Worm (Caenorhabditis elegans) whole organism, L1 larva: Measurements from ENCODE around the gene mes-1.

Experiments
- C04F5.9 ChIP-seq: sonication (generic microtip); optimal IDR thresholded peaks from 2 replicates; lab custom pipeline; 2016; ENCODE audit warnings: missing genetic modification characterization, missing compliant biosample characterization
- C16A3.4 ChIP-seq: fragments of 150-350 bp; optimal IDR thresholded peaks from 2 replicates; lab custom pipeline; 2014; ENCODE audit warnings: missing biosample characterization, missing genetic modification characterization
- C34B4.2 ChIP-seq: sonication (generic microtip); optimal IDR thresholded peaks from 2 replicates; lab custom pipeline; 2017; ENCODE audit warnings: mild to moderate bottlenecking, missing genetic modification characterization, missing compliant biosample characterization
- F16B12.6 ChIP-seq: fragments of 150-350 bp; optimal IDR thresholded peaks from 2 replicates; lab custom pipeline; 2014; ENCODE audit warnings: missing biosample characterization, missing genetic modification characterization
- Y116A8C.19 ChIP-seq: sonication (generic microtip); optimal IDR thresholded peaks from 2 replicates; lab custom pipeline; 2016; ENCODE audit warnings: missing compliant biosample characterization, missing genetic modification characterization, borderline replicate concordance
- ama-1 ChIP-seq: fragments of 150-350 bp; optimal IDR thresholded peaks from 2 replicates; lab custom pipeline; 2014
- ceh-8 ChIP-seq: fragments of 200-800 bp; sonication (Bioruptor generic); optimal IDR thresholded peaks from 2 replicates; lab custom pipeline; 2018; ENCODE audit warnings: mild to moderate bottlenecking, missing genetic modification characterization, moderate library complexity, missing compliant biosample characterization
- ceh-82 ChIP-seq, 3 experiments: fragments of 150-350 bp in 1 of 3; sonication (generic microtip) in 2 of 3; optimal IDR thresholded peaks; 2 replicates each; lab custom pipeline; 2014 to 2017; ENCODE audit warnings: missing biosample characterization in 3 of 3, missing genetic modification characterization in 3 of 3
- ces-1 ChIP-seq: fragments of 150-350 bp; optimal IDR thresholded peaks from 2 replicates; lab custom pipeline; 2014; ENCODE audit warnings: missing biosample characterization, missing genetic modification reagents, missing genetic modification characterization
- dpl-1 ChIP-seq, 3 experiments: fragments of 150-350 bp in 2 of 3; sonication (generic microtip) in 1 of 3; optimal IDR thresholded peaks; 2 replicates each; lab custom pipeline; 2014 to 2017; ENCODE audit warnings: missing biosample characterization in 3 of 3, missing genetic modification characterization in 3 of 3, missing genetic modification reagents in 3 of 3
- dsc-1 ChIP-seq: sonication (generic microtip); optimal IDR thresholded peaks from 2 replicates; lab custom pipeline; 2016; ENCODE audit warnings: mild to moderate bottlenecking, missing genetic modification characterization, missing compliant biosample characterization
- efl-1 ChIP-seq, 4 experiments: fragments of 150-350 bp; optimal IDR thresholded peaks in 3 of 4; peaks in 1 of 4; 1 replicate in 1 of 4; 2 replicates in 3 of 4; lab custom pipeline; 2014; ENCODE audit warnings: missing biosample characterization in 2 of 4, missing genetic modification characterization in 2 of 4, missing genetic modification reagents in 2 of 4
- efl-3 ChIP-seq: fragments of 200-800 bp; sonication (Bioruptor generic); optimal IDR thresholded peaks from 2 replicates; lab custom pipeline; 2018; ENCODE audit warnings: mild to moderate bottlenecking, missing genetic modification characterization, missing compliant biosample characterization
- egl-13 ChIP-seq: sonication (generic microtip); optimal IDR thresholded peaks from 2 replicates; lab custom pipeline; 2016; ENCODE audit warnings: missing genotype, missing genetic modification reagents, missing genetic modification characterization, missing compliant biosample characterization
- elt-3 ChIP-seq, 6 experiments: fragments of 150-350 bp in 1 of 6; sonication (generic microtip); optimal IDR thresholded peaks; 2 replicates each; lab custom pipeline; 2017 to 2018; ENCODE audit warnings: missing biosample characterization in 6 of 6, missing genetic modification characterization in 6 of 6, inconsistent platforms in 1 of 6
- ets-5 ChIP-seq: fragments of 200-800 bp; sonication (Bioruptor generic); IDR thresholded peaks from 2 replicates; pipeline ENCODE4 v1.3.6; 2022; ENCODE audit warnings: missing genetic modification characterization, missing compliant biosample characterization
- fkh-10 ChIP-seq: sonication (generic microtip); optimal IDR thresholded peaks from 2 replicates; lab custom pipeline; 2017; ENCODE audit warnings: missing biosample characterization, missing genetic modification reagents, missing genetic modification characterization
- grh-1 ChIP-seq: fragments of 200-800 bp; sonication (Bioruptor generic); IDR thresholded peaks from 2 replicates; pipeline ENCODE4 v1.3.6; 2022; ENCODE audit warnings: missing genetic modification reagents, missing genetic modification characterization, missing compliant biosample characterization
- hlh-17 ChIP-seq: fragments of 200-800 bp; sonication (Bioruptor generic); optimal IDR thresholded peaks from 2 replicates; lab custom pipeline; 2018; ENCODE audit warnings: missing genetic modification characterization, mild to moderate bottlenecking, missing compliant biosample characterization, moderate library complexity, borderline replicate concordance
- hpl-2 ChIP-seq: fragments of 150-350 bp; optimal IDR thresholded peaks from 2 replicates; lab custom pipeline; 2014; ENCODE audit warnings: missing biosample characterization, missing genetic modification reagents, missing genetic modification characterization
- irx-1 ChIP-seq: sonication (generic microtip); optimal IDR thresholded peaks from 2 replicates; lab custom pipeline; 2016; ENCODE audit warnings: missing genetic modification characterization, missing compliant biosample characterization
- lin-13 ChIP-seq: fragments of 150-350 bp; optimal IDR thresholded peaks from 2 replicates; lab custom pipeline; 2014; ENCODE audit warnings: missing biosample characterization, missing genetic modification reagents, missing genetic modification characterization
- lin-15B ChIP-seq: fragments of 150-350 bp; sonication (generic microtip); optimal IDR thresholded peaks from 3 replicates; lab custom pipeline; 2014; ENCODE audit warnings: missing biosample characterization, missing genetic modification characterization
- lir-3 ChIP-seq: sonication (generic microtip); optimal IDR thresholded peaks from 2 replicates; lab custom pipeline; 2016; ENCODE audit warnings: mild to moderate bottlenecking, missing genetic modification characterization, moderate library complexity, missing compliant biosample characterization; ENCODE audit not compliant: poor library complexity
- lsy-2 ChIP-seq, 2 experiments: fragments of 150-350 bp; optimal IDR thresholded peaks; 2 replicates each; lab custom pipeline; 2014; ENCODE audit warnings: missing biosample characterization in 2 of 2, missing genetic modification characterization in 2 of 2
- mab-9 ChIP-seq: fragments of 200-800 bp; sonication (Bioruptor generic); IDR thresholded peaks from 2 replicates; pipeline ENCODE4 v1.3.6; 2022; ENCODE audit warnings: missing genetic modification reagents, missing genetic modification characterization, missing compliant biosample characterization
- mef-2 ChIP-seq: fragments of 150-350 bp; optimal IDR thresholded peaks from 2 replicates; lab custom pipeline; 2014; ENCODE audit warnings: missing biosample characterization, missing genetic modification characterization
- mep-1 ChIP-seq: fragments of 150-350 bp; optimal IDR thresholded peaks from 2 replicates; lab custom pipeline; 2014; ENCODE audit warnings: missing biosample characterization, missing genetic modification characterization
- nhr-12 ChIP-seq: sonication (generic microtip); optimal IDR thresholded peaks from 2 replicates; lab custom pipeline; 2017; ENCODE audit warnings: missing biosample characterization, missing genetic modification characterization
- nhr-28 ChIP-seq: fragments of 150-350 bp; optimal IDR thresholded peaks from 2 replicates; lab custom pipeline; 2014; ENCODE audit warnings: missing biosample characterization, missing genetic modification characterization
- nhr-47 ChIP-seq: sonication (generic microtip); optimal IDR thresholded peaks from 2 replicates; lab custom pipeline; 2016; ENCODE audit warnings: mild to moderate bottlenecking, missing genetic modification characterization, moderate library complexity, missing compliant biosample characterization
- nhr-76 ChIP-seq: sonication (generic microtip); optimal IDR thresholded peaks from 2 replicates; lab custom pipeline; 2017; ENCODE audit warnings: missing biosample characterization, missing genetic modification characterization
- nhr-77 ChIP-seq: fragments of 150-350 bp; optimal IDR thresholded peaks from 2 replicates; lab custom pipeline; 2014; ENCODE audit warnings: missing biosample characterization, missing genetic modification characterization
- nhr-84 ChIP-seq: sonication (generic microtip); optimal IDR thresholded peaks from 2 replicates; lab custom pipeline; 2017; ENCODE audit warnings: missing biosample characterization, missing genetic modification characterization
- nhr-85 ChIP-seq: sonication (generic microtip); peaks from one replicate; lab custom pipeline; 2016; ENCODE audit warnings: missing genetic modification characterization, inconsistent platforms, missing compliant biosample characterization
- pqm-1 ChIP-seq: sonication (generic microtip); optimal IDR thresholded peaks from 3 replicates; lab custom pipeline; 2017; ENCODE audit warnings: missing biosample characterization, missing genetic modification characterization
- snpc-4 ChIP-seq: fragments of 150-350 bp; optimal IDR thresholded peaks from 2 replicates; lab custom pipeline; 2014; ENCODE audit warnings: missing biosample characterization, missing genetic modification characterization
- snu-23 ChIP-seq: sonication (generic microtip); optimal IDR thresholded peaks from 2 replicates; lab custom pipeline; 2016; ENCODE audit warnings: missing genetic modification characterization, missing compliant biosample characterization
- sptf-1 ChIP-seq: fragments of 150-350 bp; optimal IDR thresholded peaks from 2 replicates; lab custom pipeline; 2014; ENCODE audit warnings: missing biosample characterization, missing genetic modification characterization
- sup-37 ChIP-seq: fragments of 200-800 bp; sonication (Bioruptor generic); optimal IDR thresholded peaks from 2 replicates; lab custom pipeline; 2018; ENCODE audit warnings: mild to moderate bottlenecking, missing genetic modification characterization, missing compliant biosample characterization
- unc-30 ChIP-seq: sonication (generic microtip); optimal IDR thresholded peaks from 2 replicates; lab custom pipeline; 2017; ENCODE audit warnings: missing biosample characterization, missing genetic modification characterization
- unc-62 ChIP-seq: fragments of 150-350 bp; optimal IDR thresholded peaks from 2 replicates; lab custom pipeline; 2014; ENCODE audit warnings: missing biosample characterization, missing genetic modification reagents, missing genetic modification characterization
- xbp-1 ChIP-seq: sonication (generic microtip); optimal IDR thresholded peaks from 2 replicates; lab custom pipeline; 2016; ENCODE audit warnings: missing genetic modification characterization, missing compliant biosample characterization
- ztf-4 ChIP-seq: fragments of 150-350 bp; optimal IDR thresholded peaks from 2 replicates; lab custom pipeline; 2014; ENCODE audit warnings: missing biosample characterization, missing genetic modification characterization

mes-1 gene

DNA sequence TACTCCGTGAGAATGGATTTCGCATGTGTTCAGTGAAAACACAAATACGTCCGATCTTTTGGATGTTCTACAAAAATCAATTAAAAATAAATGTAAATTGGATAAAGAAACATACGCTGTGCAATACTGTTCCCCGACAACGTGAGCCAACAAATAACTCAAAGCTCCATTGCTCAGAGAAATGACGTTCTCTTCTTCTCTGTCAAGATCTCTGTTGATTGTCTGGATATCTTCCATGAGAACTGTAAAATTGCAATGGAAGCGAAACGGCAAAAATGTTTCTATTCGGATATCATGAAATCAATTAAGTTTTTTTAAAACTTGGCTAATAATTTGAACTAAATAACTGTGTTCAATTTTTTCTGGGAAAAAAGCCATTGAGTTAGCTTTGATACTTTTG lies 39.4 kb downstream of the mes-1 start:
- no peak for TF ChIP-seq nhr-12
- TF ChIP-seq mep-1 = no peak
- no peak for TF ChIP-seq elt-3 (tag; optimal IDR thresholded peaks at IDR 0.05; lab: Kevin White, UChicago)

DNA sequence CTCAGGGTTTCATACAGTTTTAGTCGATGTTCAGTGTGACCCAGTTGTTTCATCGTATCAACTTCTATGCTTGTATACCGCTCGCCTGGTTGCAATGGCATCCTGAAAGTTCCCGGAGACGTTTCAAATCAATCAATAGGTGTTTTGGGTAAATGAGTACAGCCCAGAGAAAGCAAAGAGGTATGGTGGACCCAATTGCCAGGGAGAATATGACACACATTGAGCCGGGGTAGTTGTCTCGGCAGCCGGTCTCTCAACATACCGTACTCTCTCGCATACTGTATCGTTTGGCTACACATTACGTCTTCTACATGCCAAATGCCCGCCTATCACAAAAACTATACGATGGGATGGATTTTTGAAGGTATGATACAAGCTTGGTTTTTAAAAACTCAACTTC lies 40.8 kb downstream of the mes-1 start, which contains the start of gene Y62H9A.9:
Gene Y62H9A.9 (minus strand): TSS at position 101 of the 400 bp plus-strand sequence.
- TF ChIP-seq ceh-82 (tag; optimal IDR thresholded peaks at IDR 0.05; lab: Kevin White, UChicago) (no peak), nhr-76 (no peak), efl-3 (GFP tag; lab: Kevin White, UChicago) (no peak), F16B12.6 (tag; lab: Kevin White, UChicago) (no peak), ets-5 (GFP tag; lab: Robert Waterston, UW) (0 out of 2 replicates have a peak, but pooled peaks have one; percentile 48), snpc-4 (tag; lab: Kevin White, UChicago) (no peak)

DNA sequence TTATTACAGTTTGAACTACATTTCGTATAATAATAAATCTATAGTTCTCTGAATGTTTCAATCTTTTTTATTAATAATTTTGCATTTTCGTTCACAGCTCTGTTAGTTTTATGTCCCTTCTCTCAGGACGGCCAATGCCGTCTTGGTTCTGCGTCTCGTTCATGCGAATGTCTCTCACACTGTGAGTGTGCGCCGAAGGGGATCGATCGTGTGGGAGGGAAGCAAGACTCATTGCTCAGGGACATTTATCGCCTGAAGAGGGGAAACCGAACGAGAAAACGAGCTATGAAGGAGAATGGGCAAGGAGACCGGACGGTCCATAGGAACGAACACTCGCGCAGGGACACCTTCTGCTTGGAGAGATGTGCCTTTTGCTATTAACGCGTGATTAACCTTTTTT lies 41.8 kb downstream of the mes-1 start:
- TF ChIP-seq C04F5.9 (no peak), C34B4.2 (tag; lab: Kevin White, UChicago) (no peak), nhr-76 (no peak), mef-2 (tag; lab: Kevin White, UChicago) (no peak), unc-62 (no peak), snpc-4 (tag; lab: Kevin White, UChicago) (no peak), sptf-1 (tag; lab: Kevin White, UChicago) (no peak), ces-1 (GFP tag; lab: Kevin White, UChicago) (no peak), nhr-28 (tag; lab: Kevin White, UChicago) (no peak), grh-1 (no peak), Y116A8C.19 (tag; lab: Kevin White, UChicago) (no peak), elt-3 (tag; optimal IDR thresholded peaks at IDR 0.05; lab: Kevin White, UChicago) (no peak), efl-1 (optimal IDR thresholded peaks at IDR 0.05; lab: Kevin White, UChicago) (peak in 1 of 2 experiments; percentile 0), efl-1 (GFP tag; optimal IDR thresholded peaks at IDR 0.05 in 1 of 2; lab: Kevin White, UChicago) (no peak), ztf-4 (tag; lab: Kevin White, UChicago) (no peak), nhr-47 (tag; lab: Kevin White, UChicago) (peak; percentile 41), snu-23 (GFP tag; lab: Kevin White, UChicago) (no peak), dpl-1 (GFP tag; optimal IDR thresholded peaks at IDR 0.05; lab: Kevin White, UChicago) (no peak), lin-15B (tag; lab: Kevin White, UChicago) (no peak), nhr-85 (tag; lab: Kevin White, UChicago) (no peak), ceh-82 (tag; optimal IDR thresholded peaks at IDR 0.05; lab: Kevin White, UChicago) (peak in 1 of 3 experiments; percentile 18), lir-3 (no peak), dsc-1 (tag; lab: Kevin White, UChicago) (peak; percentile 47), ama-1 (lab: Kevin White, UChicago) (no peak), lin-13 (no peak), hlh-17 (no peak), fkh-10 (GFP tag; lab: Kevin White, UChicago) (peak; percentile 15)
- TF ChIP-seq, all 84 proteins: peak for 5

DNA sequence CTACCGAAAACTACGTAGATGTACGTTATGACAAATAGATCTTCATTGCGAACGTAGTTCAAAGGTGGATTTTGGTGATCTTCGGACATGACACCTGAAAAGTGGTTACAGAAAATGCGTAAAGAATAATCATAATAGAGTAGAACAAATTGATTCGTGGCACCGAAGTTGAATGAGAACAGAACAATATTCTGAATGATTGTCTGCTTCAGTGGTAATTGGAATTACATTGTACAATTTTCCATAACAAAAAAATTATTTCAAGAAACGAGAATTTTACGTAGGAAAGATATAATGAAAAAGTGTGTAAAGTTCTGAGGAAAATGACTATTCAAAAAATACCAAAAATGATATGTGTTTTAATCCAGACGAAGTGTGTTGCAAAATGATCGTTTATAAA lies 45.4 kb downstream of the mes-1 start, which contains the start of gene Y62H9A.10:
Gene Y62H9A.10 (minus strand): TSS at position 101 of the 400 bp plus-strand sequence.
- TF ChIP-seq xbp-1 (tag; lab: Kevin White, UChicago) = no peak
- TF ChIP-seq pqm-1 = no peak
- no peak for TF ChIP-seq nhr-28 (tag; lab: Kevin White, UChicago)

DNA sequence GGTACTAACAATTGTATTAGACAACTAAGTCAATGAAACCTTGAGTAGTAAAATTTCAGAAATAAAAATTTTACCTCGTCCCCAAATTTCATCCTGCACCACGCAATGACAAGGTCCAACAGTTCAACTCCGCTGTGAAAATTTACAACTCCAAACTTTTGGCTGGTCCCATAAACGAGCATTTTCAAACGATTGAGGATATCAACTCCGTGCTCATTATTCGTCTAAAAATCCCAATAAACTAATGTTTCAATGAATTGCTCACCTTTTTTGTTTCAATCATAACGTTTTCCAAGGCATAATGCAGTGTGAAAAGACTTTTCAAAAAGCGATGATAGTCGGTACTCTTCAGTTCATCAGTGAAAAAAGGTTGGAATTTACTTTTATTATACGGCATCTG lies 49.3 kb downstream of the mes-1 start:
- TF ChIP-seq mab-9 (GFP tag; lab: Robert Waterston, UW) = no peak
- TF ChIP-seq mef-2 (tag; lab: Kevin White, UChicago) = no peak
- TF ChIP-seq mep-1 = no peak
- TF ChIP-seq ceh-8 = no peak
- no peak for TF ChIP-seq C16A3.4 (tag; lab: Kevin White, UChicago)
- TF ChIP-seq egl-13 = no peak
- TF ChIP-seq hpl-2 (GFP tag; lab: Kevin White, UChicago) = no peak
- no peak for TF ChIP-seq nhr-84 (tag; lab: Kevin White, UChicago)
- no peak for TF ChIP-seq irx-1 (tag; lab: Kevin White, UChicago)
- no peak for TF ChIP-seq C04F5.9
- no peak for TF ChIP-seq nhr-77
- TF ChIP-seq lsy-2 (tag; optimal IDR thresholded peaks at IDR 0.05; lab: Kevin White, UChicago) = no peak
- no peak for TF ChIP-seq sup-37 (GFP tag; lab: Kevin White, UChicago)
- no peak for TF ChIP-seq unc-30 (tag; lab: Kevin White, UChicago)
